Fruit fly (Drosophila melanogaster) whole organism, embryonic: ENCODE results near the gene CG43980.

Experiments used
- CG1024 ChIP-seq: fragments of 200-800 bp; sonication (Bioruptor generic); IDR thresholded peaks from 2 replicates; pipeline ENCODE4 v1.3.6; 2022; ENCODE audit warnings: missing biosample characterization, missing genetic modification characterization
- CG11723 ChIP-seq: fragments of 200-800 bp; sonication (Bioruptor generic); optimal IDR thresholded peaks from 2 replicates; lab custom pipeline; 2017; ENCODE audit warnings: missing biosample characterization, mild to moderate bottlenecking, missing genetic modification characterization
- CG12391 ChIP-seq: fragments of 200-800 bp; sonication (Bioruptor generic); optimal IDR thresholded peaks from 3 replicates; lab custom pipeline; 2018; ENCODE audit warnings: missing biosample characterization, mild to moderate bottlenecking, missing genetic modification characterization, moderate library complexity
- CG13624 ChIP-seq: fragments of 200-800 bp; sonication (Bioruptor generic); optimal IDR thresholded peaks from 2 replicates; lab custom pipeline; 2016; ENCODE audit warnings: missing biosample characterization, missing genetic modification characterization
- CG14860 ChIP-seq: fragments of 200-800 bp; sonication (Bioruptor generic); IDR thresholded peaks from 3 replicates; pipeline ENCODE4 v1.3.6; 2022; ENCODE audit warnings: missing biosample characterization, missing genetic modification characterization; ENCODE audit not compliant: partially characterized antibody
- CG15073 ChIP-seq: fragments of 200-800 bp; sonication (Bioruptor generic); optimal IDR thresholded peaks from 2 replicates; lab custom pipeline; 2016; ENCODE audit warnings: missing biosample characterization, missing genetic modification characterization
- CG15479 ChIP-seq: fragments of 200-800 bp; sonication (Bioruptor generic); optimal IDR thresholded peaks from 3 replicates; lab custom pipeline; 2019; ENCODE audit warnings: missing biosample characterization, mild to moderate bottlenecking, missing genetic modification characterization, moderate library complexity
- CG1792 ChIP-seq: fragments of 200-800 bp; sonication (Bioruptor generic); optimal IDR thresholded peaks from 2 replicates; lab custom pipeline; 2016; ENCODE audit warnings: missing biosample characterization, missing genetic modification characterization
- CG18599 ChIP-seq: fragments of 200-800 bp; sonication (Bioruptor generic); optimal IDR thresholded peaks from 3 replicates; lab custom pipeline; 2017; ENCODE audit warnings: missing biosample characterization, missing genetic modification characterization, mild to moderate bottlenecking, moderate library complexity, missing genetic modification reagents
- CG2875 ChIP-seq: fragments of 200-800 bp; sonication (Bioruptor generic); optimal IDR thresholded peaks from 2 replicates; lab custom pipeline; 2017; ENCODE audit warnings: missing biosample characterization, mild to moderate bottlenecking, missing genetic modification characterization, missing genetic modification reagents
- CG31388 ChIP-seq: fragments of 200-800 bp; sonication (Bioruptor generic); optimal IDR thresholded peaks from 2 replicates; lab custom pipeline; 2016; ENCODE audit warnings: missing biosample characterization, missing genetic modification characterization
- CG3726 ChIP-seq: fragments of 200-800 bp; sonication (Bioruptor generic); IDR thresholded peaks from 3 replicates; pipeline ENCODE4, ENCODE4 v1.3.6; 2022; ENCODE audit warnings: missing biosample characterization, missing genetic modification characterization
- CG42726 ChIP-seq: fragments of 200-800 bp; sonication (Bioruptor generic); IDR thresholded peaks from 2 replicates; pipeline ENCODE4 v1.3.6; 2022; ENCODE audit warnings: missing biosample characterization, missing genetic modification characterization; ENCODE audit not compliant: partially characterized antibody
- CG4820 ChIP-seq: fragments of 200-800 bp; sonication (Bioruptor generic); optimal IDR thresholded peaks from 3 replicates; lab custom pipeline; 2016; ENCODE audit warnings: missing biosample characterization, missing genetic modification characterization
- CG6765 ChIP-seq: fragments of 200-800 bp; sonication (Bioruptor generic); optimal IDR thresholded peaks from 3 replicates; lab custom pipeline; 2017; ENCODE audit warnings: missing biosample characterization, mild to moderate bottlenecking, missing genetic modification characterization
- CG6791 ChIP-seq: fragments of 200-800 bp; sonication (Bioruptor generic); IDR thresholded peaks from 3 replicates; pipeline ENCODE4 v1.3.6; 2022; ENCODE audit warnings: missing biosample characterization, missing genetic modification characterization; ENCODE audit not compliant: partially characterized antibody
- CG7372 ChIP-seq: fragments of 200-800 bp; sonication (Bioruptor generic); IDR thresholded peaks from 2 replicates; pipeline ENCODE4 v1.3.6; 2022; ENCODE audit warnings: missing biosample characterization, missing genetic modification characterization
- CG7786 ChIP-seq: fragments of 200-800 bp; sonication (Bioruptor generic); optimal IDR thresholded peaks from 2 replicates; lab custom pipeline; 2016; ENCODE audit warnings: missing biosample characterization, missing genetic modification characterization
- Drgx ChIP-seq: fragments of 200-800 bp; sonication (Bioruptor generic); IDR thresholded peaks from 2 replicates; pipeline ENCODE4 v1.3.6; 2022; ENCODE audit warnings: missing biosample characterization, missing genetic modification characterization
- Ets65A ChIP-seq: fragments of 200-800 bp; sonication (Bioruptor generic); peaks from one replicate; lab custom pipeline; 2016; ENCODE audit warnings: missing biosample characterization, missing genetic modification characterization
- HHEX ChIP-seq: fragments of 200-800 bp; sonication (Bioruptor generic); optimal IDR thresholded peaks from 3 replicates; lab custom pipeline; 2017; ENCODE audit warnings: missing biosample characterization, mild to moderate bottlenecking, missing genetic modification characterization, missing genetic modification reagents
- HLHmδ ChIP-seq: fragments of 200-800 bp; sonication (Bioruptor generic); optimal IDR thresholded peaks from 2 replicates; lab custom pipeline; 2018; ENCODE audit warnings: missing biosample characterization, mild to moderate bottlenecking, missing genetic modification characterization, moderate library complexity
- Hsf ChIP-seq: fragments of 200-800 bp; sonication (Bioruptor generic); optimal IDR thresholded peaks from 3 replicates; lab custom pipeline; 2016; ENCODE audit warnings: missing biosample characterization, missing genetic modification characterization
- Kr ChIP-seq: fragments of 200-800 bp; sonication (Bioruptor generic); optimal IDR thresholded peaks from 2 replicates; lab custom pipeline; 2017; ENCODE audit warnings: missing biosample characterization, mild to moderate bottlenecking, missing genetic modification characterization
- Nf-YC ChIP-seq: fragments of 200-800 bp; optimal IDR thresholded peaks from 3 replicates; lab custom pipeline; 2019; ENCODE audit warnings: missing biosample characterization, mild to moderate bottlenecking, missing genetic modification characterization, moderate library complexity
- Side ChIP-seq: fragments of 200-800 bp; sonication (Bioruptor generic); optimal IDR thresholded peaks from 2 replicates; lab custom pipeline; 2016; ENCODE audit warnings: missing biosample characterization, missing genetic modification characterization
- Sox100B ChIP-seq: fragments of 200-800 bp; sonication (Bioruptor generic); optimal IDR thresholded peaks from 3 replicates; lab custom pipeline; 2018; ENCODE audit warnings: missing biosample characterization, mild to moderate bottlenecking, missing genetic modification characterization
- Vsx1 ChIP-seq: fragments of 200-800 bp; sonication (Bioruptor generic); optimal IDR thresholded peaks from 2 replicates; lab custom pipeline; 2017; ENCODE audit warnings: missing biosample characterization, mild to moderate bottlenecking, missing genetic modification characterization, missing genetic modification reagents
- amos ChIP-seq: fragments of 200-800 bp; sonication (Bioruptor generic); IDR thresholded peaks from 2 replicates; pipeline ENCODE4 v1.3.6; 2022; ENCODE audit warnings: missing biosample characterization, missing genetic modification characterization; ENCODE audit not compliant: partially characterized antibody
- aop ChIP-seq: fragments of 200-800 bp; sonication (Bioruptor generic); IDR thresholded peaks from 2 replicates; pipeline ENCODE4 v1.3.6; 2022; ENCODE audit warnings: missing biosample characterization, missing genetic modification characterization
- ara ChIP-seq: fragments of 200-800 bp; sonication (Bioruptor generic); IDR thresholded peaks from 2 replicates; pipeline ENCODE4 v1.3.6; 2022; ENCODE audit warnings: missing biosample characterization, missing genetic modification characterization
- ato ChIP-seq: fragments of 200-800 bp; sonication (Bioruptor generic); IDR thresholded peaks from 2 replicates; pipeline ENCODE4 v1.3.6; 2022; ENCODE audit warnings: missing biosample characterization, missing genetic modification characterization; ENCODE audit not compliant: partially characterized antibody
- corto ChIP-seq: fragments of 200-800 bp; sonication (Bioruptor generic); optimal IDR thresholded peaks from 2 replicates; lab custom pipeline; 2016; ENCODE audit warnings: missing biosample characterization, mild to moderate bottlenecking, missing genetic modification characterization, moderate library complexity
- insv ChIP-seq, 2 experiments: fragments of 200-800 bp; sonication (Bioruptor generic); optimal IDR thresholded peaks; 3 replicates each; lab custom pipeline; 2016 to 2018; ENCODE audit warnings: missing biosample characterization in 2 of 2, missing genetic modification characterization in 2 of 2
- lab ChIP-seq: fragments of 200-800 bp; sonication (Bioruptor generic); optimal IDR thresholded peaks from 3 replicates; lab custom pipeline; 2017; ENCODE audit warnings: missing biosample characterization, missing genetic modification characterization, mild to moderate bottlenecking, moderate library complexity, missing genetic modification reagents
- lbe ChIP-seq: fragments of 200-800 bp; sonication (Bioruptor generic); optimal IDR thresholded peaks from 2 replicates; lab custom pipeline; 2016; ENCODE audit warnings: missing biosample characterization, mild to moderate bottlenecking, missing genetic modification characterization
- lilli ChIP-seq: fragments of 200-800 bp; sonication (Bioruptor generic); optimal IDR thresholded peaks from 3 replicates; lab custom pipeline; 2016; ENCODE audit warnings: missing biosample characterization, missing genetic modification characterization
- lov ChIP-seq, 2 experiments: fragments of 200-800 bp in 1 of 2; fragments of >200 bp in 1 of 2; sonication (Bioruptor generic) in 1 of 2; IDR thresholded peaks in 1 of 2; optimal IDR thresholded peaks in 1 of 2; 2 replicates in 1 of 2; 3 replicates in 1 of 2; pipeline versions ENCODE4 v1.3.6 to Lab custom; 2017 to 2022; ENCODE audit warnings: missing biosample characterization in 1 of 2, missing genetic modification characterization in 1 of 2
- nom ChIP-seq: fragments of 200-800 bp; sonication (Bioruptor generic); optimal IDR thresholded peaks from 2 replicates; lab custom pipeline; 2017; ENCODE audit warnings: missing biosample characterization, missing genetic modification characterization, mild to moderate bottlenecking, moderate library complexity, missing genetic modification reagents
- sens ChIP-seq: fragments of 200-800 bp; sonication (Bioruptor generic); peaks from one replicate; lab custom pipeline; 2016; ENCODE audit warnings: missing biosample characterization, missing genetic modification characterization
- shn ChIP-seq: fragments of 200-800 bp; sonication (Bioruptor generic); optimal IDR thresholded peaks from 3 replicates; lab custom pipeline; 2016; ENCODE audit warnings: missing biosample characterization, missing genetic modification characterization
- sim ChIP-seq: fragments of 200-800 bp; sonication (Bioruptor generic); IDR thresholded peaks from 2 replicates; pipeline ENCODE4 v1.3.6; 2022; ENCODE audit warnings: missing biosample characterization, missing genetic modification characterization
- sisA ChIP-seq: fragments of 200-800 bp; sonication (Bioruptor generic); IDR thresholded peaks from 2 replicates; pipeline ENCODE4 v1.3.6; 2022; ENCODE audit warnings: missing biosample characterization, missing genetic modification characterization
- zfh1 ChIP-seq: fragments of 200-800 bp; sonication (Bioruptor generic); IDR thresholded peaks from 3 replicates; pipeline ENCODE4 v1.3.6; 2022; ENCODE audit warnings: missing biosample characterization, missing genetic modification characterization
- zfh2 ChIP-seq: fragments of 200-800 bp; sonication (Bioruptor generic); optimal IDR thresholded peaks from 2 replicates; lab custom pipeline; 2016; ENCODE audit warnings: missing biosample characterization, missing genetic modification characterization

Gene CG43980

dm6 chr3L:21706144-21706926, 61.6 kb downstream of the CG43980 start, which contains the start of gene CG32447 (continued):
- TF ChIP-seq CG7786 (GFP tag; lab: Kevin White, UChicago) (no peak), zfh1 (GFP tag; lab: Robert Waterston, UW) (0 out of 3 replicates have a peak, but pooled peaks have one; percentile 17), Nf-YC (tag; lab: Kevin White, UChicago) (no peak), insv (GFP tag; optimal IDR thresholded peaks at IDR 0.05; lab: Kevin White, UChicago) (peak in 1 of 2 experiments; percentile 78), CG15479 (GFP tag; lab: Kevin White, UChicago) (no peak), Hsf (no peak), CG4820 (GFP tag; lab: Kevin White, UChicago) (peak; percentile 16), CG13624 (no peak), Ets65A (GFP tag; lab: Kevin White, UChicago) (peak; percentile 23), CG1792 (GFP tag; lab: Kevin White, UChicago) (no peak), Kr (no peak), amos (GFP tag; lab: Robert Waterston, UW) (0 out of 2 replicates have a peak, but pooled peaks have one; percentile 14), HLHmδ (GFP tag; lab: Kevin White, UChicago) (peak; percentile 17), CG42726 (GFP tag; lab: Robert Waterston, UW) (0 out of 2 replicates have a peak, but pooled peaks have one; percentile 13), CG1024 (GFP tag; lab: Robert Waterston, UW) (0 out of 2 replicates have a peak, but pooled peaks have one; percentile 26)

DNA sequence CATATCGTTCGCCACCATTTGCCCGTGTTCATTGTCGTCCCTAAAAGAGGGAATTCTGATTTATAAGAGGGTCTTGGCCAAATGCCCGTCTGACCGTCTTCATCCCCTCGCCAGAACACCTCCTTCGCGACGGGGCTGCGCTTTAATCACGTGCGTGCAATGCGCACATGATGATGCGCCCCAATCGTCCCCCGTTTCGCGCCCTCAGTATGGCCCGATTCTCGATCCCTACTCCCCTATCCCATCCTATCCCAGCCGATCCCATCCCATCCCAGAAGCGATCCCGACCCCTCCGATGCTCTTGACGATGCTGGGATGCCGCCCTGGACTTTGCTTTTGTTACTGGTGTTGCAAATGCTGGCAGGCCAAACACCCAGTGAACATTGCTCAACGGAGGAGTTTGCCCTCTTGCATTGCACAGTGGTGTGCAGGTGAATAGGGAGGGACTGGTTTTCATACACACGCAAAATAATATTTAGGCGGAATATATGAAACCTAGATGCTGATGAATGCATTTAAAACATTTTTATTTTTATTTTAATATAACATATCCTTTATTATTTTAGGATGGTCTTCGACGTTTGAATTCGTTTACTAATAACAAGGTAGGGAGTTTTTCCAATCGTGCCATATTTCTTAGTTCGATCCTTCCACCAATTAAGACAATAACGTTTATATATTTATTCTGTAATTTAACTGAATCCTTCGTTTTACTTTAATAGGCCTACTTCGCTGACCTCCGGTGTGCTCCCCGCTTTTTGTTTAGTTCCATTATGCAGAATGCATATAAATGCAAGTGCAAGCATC, 65.2 kb downstream of the CG43980 start:
- TF ChIP-seq CG2875 (GFP tag; lab: Kevin White, UChicago): no peak
- no peak for TF ChIP-seq CG6791
- no peak for TF ChIP-seq lilli (GFP tag; lab: Kevin White, UChicago)
- TF ChIP-seq lov (optimal IDR thresholded peaks at IDR 0.05; lab: Kevin White, UChicago): no peak
- TF ChIP-seq lov (GFP tag; IDR thresholded peaks at IDR 0.05; lab: Robert Waterston, UW): no peak
- TF ChIP-seq ara (GFP tag; lab: Robert Waterston, UW): no peak
- no peak for TF ChIP-seq CG18599 (GFP tag; lab: Kevin White, UChicago)
- TF ChIP-seq corto (GFP tag; lab: Kevin White, UChicago): peak; percentile 31
- TF ChIP-seq aop (GFP tag; lab: Robert Waterston, UW): no peak
- TF ChIP-seq CG15073 (GFP tag; lab: Kevin White, UChicago): no peak
- no peak for TF ChIP-seq ato (GFP tag; lab: Robert Waterston, UW)
- no peak for TF ChIP-seq Side (GFP tag; lab: Kevin White, UChicago)
- TF ChIP-seq CG12391 (tag; lab: Kevin White, UChicago): no peak
- no peak for TF ChIP-seq sisA (GFP tag; lab: Robert Waterston, UW)
- TF ChIP-seq CG6765 (GFP tag; lab: Kevin White, UChicago): no peak
- no peak for TF ChIP-seq zfh2 (GFP tag; lab: Kevin White, UChicago)
- TF ChIP-seq Sox100B (GFP tag; lab: Kevin White, UChicago): no peak
- TF ChIP-seq HHEX (GFP tag; lab: Kevin White, UChicago): no peak
- TF ChIP-seq CG7372 (GFP tag; lab: Robert Waterston, UW): no peak
- peak; percentile 57 for TF ChIP-seq sens (GFP tag; lab: Kevin White, UChicago)
- no peak for TF ChIP-seq CG3726
- TF ChIP-seq Vsx1 (GFP tag; lab: Kevin White, UChicago): no peak
- TF ChIP-seq lbe (GFP tag; lab: Kevin White, UChicago): peak; percentile 64
- TF ChIP-seq lab (GFP tag; lab: Kevin White, UChicago): no peak
- TF ChIP-seq shn (GFP tag; lab: Kevin White, UChicago): no peak
- TF ChIP-seq sim (GFP tag; lab: Robert Waterston, UW): no peak
- no peak for TF ChIP-seq CG14860
- no peak; the same call in 1 of the 2 replicates for TF ChIP-seq Drgx
- no peak for TF ChIP-seq CG31388 (GFP tag; lab: Kevin White, UChicago)
- TF ChIP-seq CG11723 (GFP tag; lab: Kevin White, UChicago): no peak
- peak; percentile 79 for TF ChIP-seq nom (GFP tag; lab: Kevin White, UChicago)
